Fruit fly (Drosophila melanogaster) whole organism, embryonic: ENCODE measurements around the gene CG16956.

ENCODE experiments used
- Asciz ChIP-seq: fragments of 200-800 bp; sonication (Bioruptor generic); optimal IDR thresholded peaks from 2 replicates; lab custom pipeline; 2017; ENCODE audit warnings: missing biosample characterization, mild to moderate bottlenecking, missing genetic modification characterization, missing genetic modification reagents
- Atf-2 ChIP-seq: fragments of 200-800 bp; sonication (Bioruptor generic); optimal IDR thresholded peaks from 2 replicates; lab custom pipeline; 2016; ENCODE audit warnings: missing biosample characterization, missing genetic modification characterization
- CG10462 ChIP-seq: fragments of 200-800 bp; sonication (Bioruptor generic); optimal IDR thresholded peaks from 2 replicates; lab custom pipeline; 2016; ENCODE audit warnings: missing biosample characterization, missing genetic modification characterization
- CG11695 ChIP-seq: fragments of 200-800 bp; sonication (Bioruptor generic); IDR thresholded peaks from 3 replicates; pipeline ENCODE4 v1.3.6; 2022; ENCODE audit warnings: missing biosample characterization, missing genetic modification characterization
- CG1233 ChIP-seq: fragments of 200-800 bp; sonication (Bioruptor generic); optimal IDR thresholded peaks from 4 replicates; lab custom pipeline; 2018; ENCODE audit warnings: missing biosample characterization, mild to moderate bottlenecking, missing genetic modification characterization
- CG13424 ChIP-seq: fragments of 200-800 bp; sonication (Bioruptor generic); optimal IDR thresholded peaks from 2 replicates; lab custom pipeline; 2019; ENCODE audit warnings: missing biosample characterization, mild to moderate bottlenecking, missing genetic modification characterization, moderate library complexity
- CG15514 ChIP-seq: fragments of 200-800 bp; sonication (Bioruptor generic); optimal IDR thresholded peaks from 3 replicates; lab custom pipeline; 2017; ENCODE audit warnings: missing biosample characterization, missing genetic modification characterization, mild to moderate bottlenecking, moderate library complexity, missing genetic modification reagents
- CG16813 ChIP-seq: fragments of 200-800 bp; sonication (Bioruptor generic); IDR thresholded peaks from 3 replicates; pipeline ENCODE4 v1.3.6; 2022; ENCODE audit warnings: missing biosample characterization, missing genetic modification characterization; ENCODE audit not compliant: partially characterized antibody
- CG17359 ChIP-seq: fragments of 200-800 bp; sonication (Bioruptor generic); optimal IDR thresholded peaks from 3 replicates; lab custom pipeline; 2018; ENCODE audit warnings: missing biosample characterization, mild to moderate bottlenecking, missing genetic modification characterization, moderate library complexity
- CG2202 ChIP-seq: fragments of 200-800 bp; sonication (Bioruptor generic); optimal IDR thresholded peaks from 2 replicates; lab custom pipeline; 2018; ENCODE audit warnings: missing biosample characterization, mild to moderate bottlenecking, missing genetic modification characterization
- CG33557 ChIP-seq: fragments of 200-800 bp; sonication (Bioruptor generic); optimal IDR thresholded peaks from 2 replicates; lab custom pipeline; 2019; ENCODE audit warnings: missing biosample characterization, mild to moderate bottlenecking, missing genetic modification characterization, moderate library complexity
- CG3847 ChIP-seq: fragments of 200-800 bp; sonication (Bioruptor generic); IDR thresholded peaks from 2 replicates; pipeline ENCODE4 v1.3.6; 2022; ENCODE audit warnings: missing biosample characterization, missing genetic modification characterization
- CG4360 ChIP-seq: fragments of 200-800 bp; sonication (Bioruptor generic); IDR thresholded peaks from 2 replicates; pipeline ENCODE4 v1.3.6; 2022; ENCODE audit warnings: missing biosample characterization, missing genetic modification characterization
- CG4854 ChIP-seq: fragments of 200-800 bp; sonication (Bioruptor generic); optimal IDR thresholded peaks from 2 replicates; lab custom pipeline; 2016; ENCODE audit warnings: missing biosample characterization, missing genetic modification characterization, inconsistent platforms
- CG7963 ChIP-seq: fragments of 200-800 bp; sonication (Bioruptor generic); IDR thresholded peaks from 3 replicates; pipeline ENCODE4 v1.3.6; 2022; ENCODE audit warnings: missing biosample characterization, missing genetic modification characterization; ENCODE audit not compliant: partially characterized antibody
- CG8281 ChIP-seq: fragments of 200-800 bp; sonication (Bioruptor generic); optimal IDR thresholded peaks from 2 replicates; lab custom pipeline; 2018; ENCODE audit warnings: missing biosample characterization, mild to moderate bottlenecking, missing genetic modification characterization, moderate library complexity
- CG8359 ChIP-seq: fragments of 200-800 bp; sonication (Bioruptor generic); optimal IDR thresholded peaks from 2 replicates; lab custom pipeline; 2017; ENCODE audit warnings: missing biosample characterization, mild to moderate bottlenecking, missing genetic modification characterization, borderline replicate concordance
- CG8765 ChIP-seq: fragments of 200-800 bp; sonication (Bioruptor generic); IDR thresholded peaks from 2 replicates; pipeline ENCODE4 v1.3.6; 2022; ENCODE audit warnings: missing biosample characterization, missing genetic modification characterization
- CHES-1-like ChIP-seq: fragments of 200-800 bp; sonication (Bioruptor generic); optimal IDR thresholded peaks from 2 replicates; lab custom pipeline; 2016; ENCODE audit warnings: missing biosample characterization, missing genetic modification characterization
- Deaf1 ChIP-seq: fragments of 200-800 bp; optimal IDR thresholded peaks from 3 replicates; lab custom pipeline; 2019; ENCODE audit warnings: missing biosample characterization, mild to moderate bottlenecking, missing genetic modification characterization, moderate library complexity
- Dp ChIP-seq: fragments of 200-800 bp; sonication (Bioruptor generic); optimal IDR thresholded peaks from 2 replicates; lab custom pipeline; 2018; ENCODE audit warnings: missing biosample characterization, mild to moderate bottlenecking, missing genetic modification characterization, moderate library complexity
- E2f2 ChIP-seq: fragments of 200-800 bp; sonication (Bioruptor generic); IDR thresholded peaks from 2 replicates; pipeline ENCODE4 v1.3.6; 2022; ENCODE audit warnings: missing biosample characterization, missing genetic modification characterization
- HLHmδ ChIP-seq: fragments of 200-800 bp; sonication (Bioruptor generic); optimal IDR thresholded peaks from 2 replicates; lab custom pipeline; 2018; ENCODE audit warnings: missing biosample characterization, mild to moderate bottlenecking, missing genetic modification characterization, moderate library complexity
- Hmr ChIP-seq: fragments of 200-800 bp; sonication (Bioruptor generic); optimal IDR thresholded peaks from 3 replicates; lab custom pipeline; 2017; ENCODE audit warnings: mild to moderate bottlenecking, missing biosample characterization, missing genetic modification reagents, missing genetic modification characterization
- MTF-1 ChIP-seq: fragments of 200-800 bp; sonication (Bioruptor generic); optimal IDR thresholded peaks from 2 replicates; lab custom pipeline; 2018; ENCODE audit warnings: missing biosample characterization, mild to moderate bottlenecking, missing genetic modification characterization, borderline replicate concordance
- Rx ChIP-seq: fragments of 200-800 bp; sonication (Bioruptor generic); IDR thresholded peaks from 2 replicates; pipeline ENCODE4 v1.3.6; 2022; ENCODE audit warnings: missing biosample characterization, missing genetic modification characterization
- Sox102F ChIP-seq: fragments of 200-800 bp; sonication (Bioruptor generic); optimal IDR thresholded peaks from 2 replicates; lab custom pipeline; 2018; ENCODE audit warnings: missing biosample characterization, mild to moderate bottlenecking, missing genetic modification characterization, moderate library complexity
- TFAM ChIP-seq: fragments of 200-800 bp; sonication (Bioruptor generic); optimal IDR thresholded peaks from 2 replicates; lab custom pipeline; 2017; ENCODE audit warnings: missing biosample characterization, missing genetic modification characterization, inconsistent platforms
- Taf1 ChIP-seq: fragments of 200-800 bp; sonication (Bioruptor generic); IDR thresholded peaks from 2 replicates; pipeline ENCODE4 v1.3.6; 2022; ENCODE audit warnings: missing biosample characterization, missing genetic modification characterization
- Vsx1 ChIP-seq: fragments of 200-800 bp; sonication (Bioruptor generic); optimal IDR thresholded peaks from 2 replicates; lab custom pipeline; 2017; ENCODE audit warnings: missing biosample characterization, mild to moderate bottlenecking, missing genetic modification characterization, missing genetic modification reagents
- al ChIP-seq: fragments of 200-800 bp; sonication (Bioruptor generic); IDR thresholded peaks from 2 replicates; pipeline ENCODE4 v1.3.6; 2022; ENCODE audit warnings: missing biosample characterization, missing genetic modification characterization
- aop ChIP-seq: fragments of 200-800 bp; sonication (Bioruptor generic); IDR thresholded peaks from 2 replicates; pipeline ENCODE4 v1.3.6; 2022; ENCODE audit warnings: missing biosample characterization, missing genetic modification characterization
- chn ChIP-seq: fragments of 200-800 bp; sonication (Bioruptor generic); optimal IDR thresholded peaks from 2 replicates; lab custom pipeline; 2016; ENCODE audit warnings: missing biosample characterization, missing genetic modification characterization
- dati ChIP-seq: fragments of 200-800 bp; sonication (Bioruptor generic); IDR thresholded peaks from 2 replicates; pipeline ENCODE4 v1.3.6; 2022; ENCODE audit warnings: missing biosample characterization, missing genetic modification characterization
- dmrt11E ChIP-seq: fragments of 200-800 bp; sonication (Bioruptor generic); optimal IDR thresholded peaks from 3 replicates; lab custom pipeline; 2018; ENCODE audit warnings: missing biosample characterization, mild to moderate bottlenecking, missing genetic modification characterization, moderate library complexity
- dmrt99B ChIP-seq: fragments of 200-800 bp; sonication (Bioruptor generic); optimal IDR thresholded peaks from 2 replicates; lab custom pipeline; 2018; ENCODE audit warnings: missing biosample characterization, mild to moderate bottlenecking, missing genetic modification characterization, moderate library complexity
- eve ChIP-seq, 2 experiments: fragments of >200 bp; optimal IDR thresholded peaks; 2 replicates each; lab custom pipeline; 2017; ENCODE audit warnings: missing biosample characterization in 2 of 2, missing genetic modification characterization in 2 of 2
- ewg ChIP-seq: fragments of 200-800 bp; sonication (Bioruptor generic); optimal IDR thresholded peaks from 3 replicates; lab custom pipeline; 2017; ENCODE audit warnings: mild to moderate bottlenecking, missing biosample characterization, missing genetic modification reagents, missing genetic modification characterization
- eyg ChIP-seq: fragments of 200-800 bp; sonication (Bioruptor generic); optimal IDR thresholded peaks from 3 replicates; lab custom pipeline; 2016; ENCODE audit warnings: missing biosample characterization, missing genetic modification characterization
- hbn ChIP-seq: fragments of 200-800 bp; sonication (Bioruptor generic); IDR thresholded peaks from 2 replicates; pipeline ENCODE4 v1.3.6; 2022; ENCODE audit warnings: missing biosample characterization, missing genetic modification characterization; ENCODE audit not compliant: partially characterized antibody
- ind ChIP-seq: fragments of 200-800 bp; sonication (Bioruptor generic); optimal IDR thresholded peaks from 3 replicates; lab custom pipeline; 2016; ENCODE audit warnings: missing biosample characterization, missing genetic modification characterization
- kni ChIP-seq: fragments of 200-800 bp; sonication (Bioruptor generic); optimal IDR thresholded peaks from 3 replicates; lab custom pipeline; 2017; ENCODE audit warnings: mild to moderate bottlenecking, missing biosample characterization, missing genetic modification reagents, missing genetic modification characterization
- odd ChIP-seq: fragments of 200-800 bp; sonication (Bioruptor generic); optimal IDR thresholded peaks from 2 replicates; lab custom pipeline; 2017; ENCODE audit warnings: missing biosample characterization, mild to moderate bottlenecking, missing genetic modification characterization
- slou ChIP-seq: fragments of 200-800 bp; sonication (Bioruptor generic); optimal IDR thresholded peaks from 3 replicates; lab custom pipeline; 2016; ENCODE audit warnings: missing biosample characterization, missing genetic modification characterization
- sna ChIP-seq: fragments of 200-800 bp; sonication (Bioruptor generic); IDR thresholded peaks from 2 replicates; pipeline ENCODE4 v1.3.6; 2022; ENCODE audit warnings: missing biosample characterization, missing genetic modification characterization; ENCODE audit not compliant: partially characterized antibody
- ttk ChIP-seq: fragments of 200-800 bp; sonication (Bioruptor generic); IDR thresholded peaks from 2 replicates; pipeline ENCODE4 v2.1.2; 2022; ENCODE audit warnings: missing biosample characterization, missing genetic modification characterization
- tup ChIP-seq: fragments of 200-800 bp; sonication (Bioruptor generic); optimal IDR thresholded peaks from 2 replicates; lab custom pipeline; 2016; ENCODE audit warnings: missing biosample characterization, mild to moderate bottlenecking, missing genetic modification characterization, moderate library complexity
- wdn ChIP-seq: fragments of 200-800 bp; sonication (Bioruptor generic); IDR thresholded peaks from 2 replicates; pipeline ENCODE4 v1.3.6; 2022; ENCODE audit warnings: missing biosample characterization, missing genetic modification characterization
- wek ChIP-seq: fragments of 200-800 bp; sonication (Bioruptor generic); optimal IDR thresholded peaks from 3 replicates; lab custom pipeline; 2018; ENCODE audit warnings: missing biosample characterization, mild to moderate bottlenecking, missing genetic modification characterization, moderate library complexity

CG16956 gene

DNA sequence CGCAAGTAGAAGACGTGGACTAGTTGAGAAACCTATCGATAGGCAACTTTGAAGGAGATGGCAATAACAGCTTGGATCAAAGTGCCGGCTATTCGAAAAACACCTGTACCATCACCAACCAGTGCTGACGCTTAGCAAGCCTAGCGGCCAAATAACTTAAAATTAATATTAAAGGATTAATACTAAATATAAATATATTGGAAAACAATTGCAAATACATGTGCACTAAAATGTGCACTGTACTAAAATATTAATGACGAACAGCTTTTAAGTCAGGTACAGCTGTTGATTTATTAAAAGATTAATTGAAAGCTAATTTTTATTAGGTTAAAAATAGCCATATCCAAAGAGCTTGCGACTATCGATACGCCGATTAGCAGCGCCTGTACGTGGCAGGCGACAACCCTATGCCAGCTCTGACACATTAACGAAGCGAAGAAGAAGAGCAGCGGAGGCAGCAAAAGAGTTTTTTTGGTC, 35.8 kb downstream of the CG16956 start, which contains the start of the genes CG9302 and beta'COP (continued):
- TF ChIP-seq Asciz (GFP tag; lab: Kevin White, UChicago) (no peak), CG2202 (tag; lab: Kevin White, UChicago) (peak; percentile 10), E2f2 (GFP tag; lab: Robert Waterston, UW) (0 out of 2 replicates have a peak, but pooled peaks have one; percentile 22), sna (GFP tag; lab: Robert Waterston, UW) (no peak; the same call in 1 of the 2 replicates), ttk (GFP tag; lab: Robert Waterston, UW) (no peak), aop (GFP tag; lab: Robert Waterston, UW) (no peak), CG1233 (GFP tag; lab: Kevin White, UChicago) (peak; percentile 36), CG3847 (GFP tag; lab: Robert Waterston, UW) (peak; percentile 72; the same call in 1 of the 2 replicates), CG17359 (tag; lab: Kevin White, UChicago) (peak; percentile 62), al (GFP tag; lab: Robert Waterston, UW) (peak; percentile 59; the same call in 1 of the 2 replicates), wek (GFP tag; lab: Kevin White, UChicago) (no peak), ind (GFP tag; lab: Kevin White, UChicago) (peak; percentile 73), CG15514 (GFP tag; lab: Kevin White, UChicago) (peak; percentile 67), slou (GFP tag; lab: Kevin White, UChicago) (peak; percentile 81), dati (GFP tag; lab: Robert Waterston, UW) (no peak), CG13424 (tag; lab: Kevin White, UChicago) (peak; percentile 78), CG33557 (GFP tag; lab: Kevin White, UChicago) (peak; percentile 65), Dp (GFP tag; lab: Kevin White, UChicago) (peak; percentile 5), CG4360 (GFP tag; lab: Robert Waterston, UW) (no peak), odd (GFP tag; lab: Kevin White, UChicago) (no peak), chn (peak; percentile 39), CG8765 (peak; percentile 15; the same call in 1 of the 2 replicates), CG8281 (tag; lab: Kevin White, UChicago) (no peak), TFAM (GFP tag; lab: Kevin White, UChicago) (no peak), HLHmδ (GFP tag; lab: Kevin White, UChicago) (no peak), CG7963 (GFP tag; lab: Robert Waterston, UW) (0 out of 3 replicates have a peak, but pooled peaks have one; percentile 23), CG16813 (GFP tag; lab: Robert Waterston, UW) (peak; percentile 72), eve (GFP tag; optimal IDR thresholded peaks at IDR 0.05; lab: Kevin White, UChicago) (no peak), CG4854 (peak; percentile 31), CG10462 (GFP tag; lab: Kevin White, UChicago) (peak; percentile 31), dmrt99B (tag; lab: Kevin White, UChicago) (no peak), MTF-1 (no peak), wdn (GFP tag; lab: Robert Waterston, UW) (no peak; the same call in 1 of the 2 replicates), CG8359 (GFP tag; lab: Kevin White, UChicago) (no peak), Deaf1 (tag; lab: Kevin White, UChicago) (no peak), Rx (0 out of 2 replicates have a peak, but pooled peaks have one; percentile 22), eyg (no peak), CG11695 (GFP tag; lab: Robert Waterston, UW) (no peak), ewg (GFP tag; lab: Kevin White, UChicago) (peak; percentile 47), Atf-2 (GFP tag; lab: Kevin White, UChicago) (peak; percentile 34), Taf1 (GFP tag; lab: Robert Waterston, UW) (0 out of 2 replicates have a peak, but pooled peaks have one; percentile 24), kni (GFP tag; lab: Kevin White, UChicago) (no peak), hbn (GFP tag; lab: Robert Waterston, UW) (peak; percentile 49; the same call in 1 of the 2 replicates), Vsx1 (GFP tag; lab: Kevin White, UChicago) (no peak), tup (GFP tag; lab: Kevin White, UChicago) (peak; percentile 1), dmrt11E (tag; lab: Kevin White, UChicago) (peak; percentile 67), Hmr (GFP tag; lab: Kevin White, UChicago) (no peak), CHES-1-like (peak; percentile 59), Sox102F (GFP tag; lab: Kevin White, UChicago) (no peak)
